Worm (Caenorhabditis elegans) whole organism, late embryonic: ENCODE results near the gene lgc-13.

ENCODE experiments used
- C38D4.7 ChIP-seq: fragments of 200-800 bp; sonication (Bioruptor generic); optimal IDR thresholded peaks from 2 replicates; lab custom pipeline; 2018; ENCODE audit warnings: mild to moderate bottlenecking, missing genetic modification characterization, moderate library complexity, missing compliant biosample characterization
- K09A11.1 ChIP-seq: sonication (generic microtip); optimal IDR thresholded peaks from 2 replicates; lab custom pipeline; 2017; ENCODE audit warnings: antibody characterized with exemption, mild to moderate bottlenecking, missing genetic modification characterization, missing compliant biosample characterization; ENCODE audit not compliant: insufficient read depth
- T23F11.4 ChIP-seq: fragments of 200-800 bp; sonication (Bioruptor generic); optimal IDR thresholded peaks from 2 replicates; lab custom pipeline; 2018; ENCODE audit warnings: mild to moderate bottlenecking, missing genetic modification characterization, missing compliant biosample characterization
- Y22D7AL.16 ChIP-seq: sonication (generic microtip); optimal IDR thresholded peaks from 2 replicates; lab custom pipeline; 2016; ENCODE audit warnings: missing genetic modification characterization, missing compliant biosample characterization
- ahr-1 ChIP-seq: sonication (generic microtip); optimal IDR thresholded peaks from 2 replicates; lab custom pipeline; 2016; ENCODE audit warnings: missing genetic modification characterization, missing compliant biosample characterization
- ceh-14 ChIP-seq: sonication (generic microtip); optimal IDR thresholded peaks from 2 replicates; lab custom pipeline; 2016; ENCODE audit warnings: missing genotype, missing genetic modification characterization, missing compliant biosample characterization
- ceh-19 ChIP-seq: fragments of 200-800 bp; sonication (Bioruptor generic); optimal IDR thresholded peaks from 2 replicates; lab custom pipeline; 2018; ENCODE audit warnings: mild to moderate bottlenecking, missing genetic modification characterization, missing compliant biosample characterization
- ceh-2 ChIP-seq: sonication (generic microtip); optimal IDR thresholded peaks from 2 replicates; lab custom pipeline; 2016; ENCODE audit warnings: missing genotype, missing genetic modification characterization, missing compliant biosample characterization
- ceh-24 ChIP-seq: sonication (generic microtip); optimal IDR thresholded peaks from 2 replicates; lab custom pipeline; 2016; ENCODE audit warnings: mild to moderate bottlenecking, missing genetic modification characterization, missing compliant biosample characterization
- ceh-30 ChIP-seq: fragments of 150-350 bp; optimal IDR thresholded peaks from 2 replicates; lab custom pipeline; 2014; ENCODE audit warnings: missing biosample characterization, missing genetic modification characterization
- ceh-31 ChIP-seq: sonication (generic microtip); optimal IDR thresholded peaks from 2 replicates; lab custom pipeline; 2016; ENCODE audit warnings: missing genetic modification characterization, missing compliant biosample characterization
- ceh-34 ChIP-seq: sonication (generic microtip); optimal IDR thresholded peaks from 2 replicates; lab custom pipeline; 2016; ENCODE audit warnings: mild to moderate bottlenecking, missing genetic modification characterization, missing compliant biosample characterization
- ceh-45 ChIP-seq: fragments of 200-800 bp; sonication (Bioruptor generic); IDR thresholded peaks from 2 replicates; pipeline ENCODE4 v1.3.6; 2022; ENCODE audit warnings: missing genetic modification reagents, missing genetic modification characterization, missing compliant biosample characterization
- ceh-48 ChIP-seq: sonication (generic microtip); optimal IDR thresholded peaks from 2 replicates; lab custom pipeline; 2016; ENCODE audit warnings: missing genetic modification characterization, inconsistent platforms, missing compliant biosample characterization
- ceh-6 ChIP-seq: fragments of 200-800 bp; sonication (Bioruptor generic); optimal IDR thresholded peaks from 2 replicates; lab custom pipeline; 2018; ENCODE audit warnings: mild to moderate bottlenecking, missing genetic modification characterization, missing compliant biosample characterization
- ceh-9 ChIP-seq: sonication (generic microtip); optimal IDR thresholded peaks from 2 replicates; lab custom pipeline; 2016; ENCODE audit warnings: mild to moderate bottlenecking, missing genetic modification characterization, inconsistent platforms, missing compliant biosample characterization
- elt-4 ChIP-seq: sonication (generic microtip); optimal IDR thresholded peaks from 2 replicates; lab custom pipeline; 2016; ENCODE audit warnings: missing genetic modification characterization, missing compliant biosample characterization
- ets-4 ChIP-seq: sonication (generic microtip); optimal IDR thresholded peaks from 2 replicates; lab custom pipeline; 2016; ENCODE audit warnings: missing genetic modification characterization, missing compliant biosample characterization
- eyg-1 ChIP-seq: sonication (generic microtip); optimal IDR thresholded peaks from 2 replicates; lab custom pipeline; 2016; ENCODE audit warnings: missing genotype, missing genetic modification characterization, missing compliant biosample characterization
- fkh-6 ChIP-seq: sonication (generic microtip); optimal IDR thresholded peaks from 2 replicates; lab custom pipeline; 2016; ENCODE audit warnings: missing genetic modification characterization, missing compliant biosample characterization
- hlh-30 ChIP-seq: sonication (generic microtip); optimal IDR thresholded peaks from 2 replicates; lab custom pipeline; 2017; ENCODE audit warnings: antibody characterized with exemption, missing genetic modification characterization, missing compliant biosample characterization; ENCODE audit not compliant: insufficient read depth
- hlh-6 ChIP-seq: sonication (generic microtip); optimal IDR thresholded peaks from 2 replicates; lab custom pipeline; 2016; ENCODE audit warnings: missing genotype, missing genetic modification characterization, missing compliant biosample characterization
- lin-11 ChIP-seq: fragments of 200-800 bp; sonication (Bioruptor generic); optimal IDR thresholded peaks from 2 replicates; lab custom pipeline; 2018; ENCODE audit warnings: mild to moderate bottlenecking, missing genetic modification characterization, missing compliant biosample characterization
- madf-2 ChIP-seq: sonication (generic microtip); optimal IDR thresholded peaks from 2 replicates; lab custom pipeline; 2017; ENCODE audit warnings: missing genetic modification characterization, missing compliant biosample characterization
- mec-3 ChIP-seq: sonication (generic microtip); optimal IDR thresholded peaks from 2 replicates; lab custom pipeline; 2016; ENCODE audit warnings: borderline replicate concordance, missing genetic modification characterization, missing compliant biosample characterization
- nhr-11 ChIP-seq: fragments of 150-350 bp; optimal IDR thresholded peaks from 2 replicates; lab custom pipeline; 2014; ENCODE audit warnings: missing biosample characterization, missing genetic modification characterization
- nhr-232 ChIP-seq: sonication (generic microtip); optimal IDR thresholded peaks from 2 replicates; lab custom pipeline; 2016; ENCODE audit warnings: missing genetic modification characterization, missing compliant biosample characterization
- pag-3 ChIP-seq: sonication (generic microtip); optimal IDR thresholded peaks from 2 replicates; lab custom pipeline; 2016; ENCODE audit warnings: missing compliant biosample characterization, missing genetic modification characterization, borderline replicate concordance
- pros-1 ChIP-seq: fragments of 150-350 bp; optimal IDR thresholded peaks from 2 replicates; lab custom pipeline; 2014; ENCODE audit warnings: missing biosample characterization, missing genetic modification reagents, missing genetic modification characterization
- ref-2 ChIP-seq: sonication (generic microtip); optimal IDR thresholded peaks from 2 replicates; lab custom pipeline; 2016; ENCODE audit warnings: missing genetic modification characterization, missing compliant biosample characterization
- rnt-1 ChIP-seq: sonication (generic microtip); optimal IDR thresholded peaks from 2 replicates; lab custom pipeline; 2016; ENCODE audit warnings: missing genetic modification characterization, missing compliant biosample characterization
- sdc-2 ChIP-seq: sonication (generic microtip); optimal IDR thresholded peaks from 2 replicates; lab custom pipeline; 2016; ENCODE audit warnings: missing genotype, missing genetic modification characterization, missing compliant biosample characterization
- sox-2 ChIP-seq: fragments of 200-800 bp; sonication (Bioruptor generic); IDR thresholded peaks from 2 replicates; pipeline ENCODE4 v1.3.6; 2022; ENCODE audit warnings: missing genetic modification reagents, missing genetic modification characterization, missing compliant biosample characterization
- tbx-2 ChIP-seq: sonication (generic microtip); optimal IDR thresholded peaks from 2 replicates; lab custom pipeline; 2016; ENCODE audit warnings: missing genetic modification characterization, missing compliant biosample characterization
- tbx-7 ChIP-seq: sonication (generic microtip); optimal IDR thresholded peaks from 2 replicates; lab custom pipeline; 2016; ENCODE audit warnings: missing genotype, missing genetic modification characterization, missing compliant biosample characterization
- unc-3 ChIP-seq, 2 experiments: fragments of 200-800 bp in 1 of 2; sonication (Bioruptor generic) in 1 of 2; sonication (generic microtip) in 1 of 2; conservative IDR thresholded peaks in 1 of 2; optimal IDR thresholded peaks in 1 of 2; 2 replicates each; pipeline versions ENCODE4 v1.3.6 to Lab custom; 2016 to 2022; ENCODE audit warnings: missing compliant biosample characterization in 2 of 2, missing genetic modification characterization in 2 of 2, missing genetic modification reagents in 1 of 2
- unc-42 ChIP-seq: sonication (generic microtip); optimal IDR thresholded peaks from 2 replicates; lab custom pipeline; 2016; ENCODE audit warnings: missing genotype, missing genetic modification characterization, missing compliant biosample characterization
- unc-55 ChIP-seq: sonication (generic microtip); optimal IDR thresholded peaks from 2 replicates; lab custom pipeline; 2017; ENCODE audit warnings: missing biosample characterization, missing genetic modification reagents, missing genetic modification characterization
- unc-86 ChIP-seq: sonication (generic microtip); optimal IDR thresholded peaks from 2 replicates; lab custom pipeline; 2016; ENCODE audit warnings: missing genetic modification characterization, missing compliant biosample characterization
- zip-5 ChIP-seq: sonication (generic microtip); optimal IDR thresholded peaks from 2 replicates; lab custom pipeline; 2016; ENCODE audit warnings: missing genetic modification characterization, missing compliant biosample characterization

Gene lgc-13

ce11 chrX:12106004-12106403, 3.0 kb upstream of the lgc-13 start (continued):
- TF ChIP-seq hlh-6 (tag; lab: Kevin White, UChicago) (peak; percentile 98), nhr-232 (tag; lab: Kevin White, UChicago) (peak; percentile 93), T23F11.4 (GFP tag; lab: Kevin White, UChicago) (peak; percentile 94), ceh-9 (peak; percentile 82), unc-3 (GFP tag; conservative IDR thresholded peaks at IDR 0.05; lab: Robert Waterston, UW) (peak; percentile 98), unc-3 (tag; optimal IDR thresholded peaks at IDR 0.05; lab: Kevin White, UChicago) (peak; percentile 89), ceh-48 (peak; percentile 89), lin-11 (tag; lab: Kevin White, UChicago) (peak; percentile 94), elt-4 (tag; lab: Kevin White, UChicago) (peak; percentile 77), K09A11.1 (peak; percentile 84), zip-5 (tag; lab: Kevin White, UChicago) (peak; percentile 86), eyg-1 (tag; lab: Kevin White, UChicago) (peak; percentile 95), Y22D7AL.16 (tag; lab: Kevin White, UChicago) (peak; percentile 93), ceh-6 (peak; percentile 97), madf-2 (peak; percentile 93), ceh-45 (GFP tag; lab: Robert Waterston, UW) (no peak; the same call in 1 of the 2 replicates), ahr-1 (tag; lab: Kevin White, UChicago) (peak; percentile 90), ceh-24 (tag; lab: Kevin White, UChicago) (peak; percentile 89), pros-1 (tag; lab: Kevin White, UChicago) (peak; percentile 13), ceh-2 (tag; lab: Kevin White, UChicago) (peak; percentile 94), ceh-31 (tag; lab: Kevin White, UChicago) (peak; percentile 88), pag-3 (tag; lab: Kevin White, UChicago) (peak; percentile 87), ref-2 (no peak), mec-3 (tag; lab: Kevin White, UChicago) (peak; percentile 76), unc-55 (GFP tag; lab: Kevin White, UChicago) (no peak), rnt-1 (tag; lab: Kevin White, UChicago) (peak; percentile 94), unc-86 (tag; lab: Kevin White, UChicago) (peak; percentile 96), ceh-19 (peak; percentile 97), ceh-34 (tag; lab: Kevin White, UChicago) (peak; percentile 96), ceh-30 (tag; lab: Kevin White, UChicago) (peak; percentile 86), nhr-11 (tag; lab: Kevin White, UChicago) (no peak), tbx-7 (tag; lab: Kevin White, UChicago) (peak; percentile 71), ceh-14 (tag; lab: Kevin White, UChicago) (peak; percentile 98), sdc-2 (tag; lab: Kevin White, UChicago) (peak; percentile 94), sox-2 (peak; percentile 95), C38D4.7 (GFP tag; lab: Kevin White, UChicago) (peak; percentile 95)

- no peak for TF ChIP-seq hlh-30
- TF ChIP-seq tbx-2 (tag; lab: Kevin White, UChicago) = no peak
Observed at ce11 chrX:12111213-12111612, 2.2 kb downstream of the lgc-13 start, which contains the start of gene lgc-14. lgc-14 (plus strand) TSS chrX:12111513.

- TF ChIP-seq hlh-30 (no peak), T23F11.4 (GFP tag; lab: Kevin White, UChicago) (no peak), unc-42 (no peak), unc-86 (tag; lab: Kevin White, UChicago) (no peak), rnt-1 (tag; lab: Kevin White, UChicago) (no peak), ets-4 (tag; lab: Kevin White, UChicago) (no peak), fkh-6 (tag; lab: Kevin White, UChicago) (no peak)
Observed at ce11 chrX:12114024-12114423, 5.1 kb downstream of the lgc-13 start, which contains the start of gene lgc-15. lgc-15 (plus strand) TSS chrX:12114324.
